Fruit fly (Drosophila melanogaster) whole organism, embryonic: ENCODE data around the gene Pstk.

Experiments used
- Atf6 ChIP-seq: fragments of 200-800 bp; sonication (Bioruptor generic); IDR thresholded peaks from 2 replicates; pipeline ENCODE4 v1.3.6; 2022; ENCODE audit warnings: missing biosample characterization, missing genetic modification characterization
- Awh ChIP-seq: fragments of 200-800 bp; sonication (Bioruptor generic); IDR thresholded peaks from 2 replicates; pipeline ENCODE4, ENCODE4 v1.3.6; 2022; ENCODE audit warnings: missing biosample characterization, missing genetic modification characterization
- Bdp1 ChIP-seq: fragments of 200-800 bp; sonication (Bioruptor generic); optimal IDR thresholded peaks from 3 replicates; lab custom pipeline; 2016; ENCODE audit warnings: missing biosample characterization, missing genetic modification characterization
- BtbVII ChIP-seq: fragments of 200-800 bp; sonication (Bioruptor generic); optimal IDR thresholded peaks from 3 replicates; lab custom pipeline; 2017; ENCODE audit warnings: missing biosample characterization, mild to moderate bottlenecking, missing genetic modification characterization
- CG1024 ChIP-seq: fragments of 200-800 bp; sonication (Bioruptor generic); IDR thresholded peaks from 2 replicates; pipeline ENCODE4 v1.3.6; 2022; ENCODE audit warnings: missing biosample characterization, missing genetic modification characterization
- CG10431 ChIP-seq: fragments of 200-800 bp; sonication (Bioruptor generic); optimal IDR thresholded peaks from 3 replicates; lab custom pipeline; 2018; ENCODE audit warnings: missing biosample characterization, mild to moderate bottlenecking, missing genetic modification characterization
- CG11695 ChIP-seq: fragments of 200-800 bp; sonication (Bioruptor generic); IDR thresholded peaks from 3 replicates; pipeline ENCODE4 v1.3.6; 2022; ENCODE audit warnings: missing biosample characterization, missing genetic modification characterization
- CG11696 ChIP-seq: fragments of 200-800 bp; sonication (Bioruptor generic); IDR thresholded peaks from 2 replicates; pipeline ENCODE4 v1.3.6; 2022; ENCODE audit warnings: missing biosample characterization, missing genetic modification characterization
- CG12659 ChIP-seq: fragments of 200-800 bp; sonication (Bioruptor generic); optimal IDR thresholded peaks from 3 replicates; lab custom pipeline; 2017; ENCODE audit warnings: mild to moderate bottlenecking, missing biosample characterization, missing genetic modification reagents, missing genetic modification characterization
- CG14860 ChIP-seq: fragments of 200-800 bp; sonication (Bioruptor generic); IDR thresholded peaks from 3 replicates; pipeline ENCODE4 v1.3.6; 2022; ENCODE audit warnings: missing biosample characterization, missing genetic modification characterization; ENCODE audit not compliant: partially characterized antibody
- CG1603 ChIP-seq: fragments of 200-800 bp; sonication (Bioruptor generic); optimal IDR thresholded peaks from 2 replicates; lab custom pipeline; 2019; ENCODE audit warnings: missing biosample characterization, mild to moderate bottlenecking, missing genetic modification characterization, moderate library complexity
- CG16813 ChIP-seq: fragments of 200-800 bp; sonication (Bioruptor generic); IDR thresholded peaks from 3 replicates; pipeline ENCODE4 v1.3.6; 2022; ENCODE audit warnings: missing biosample characterization, missing genetic modification characterization; ENCODE audit not compliant: partially characterized antibody
- CG17186 ChIP-seq: fragments of 200-800 bp; sonication (Bioruptor generic); optimal IDR thresholded peaks from 3 replicates; lab custom pipeline; 2017; ENCODE audit warnings: missing biosample characterization, missing genetic modification reagents, missing genetic modification characterization
- CG17829 ChIP-seq: fragments of 200-800 bp; optimal IDR thresholded peaks from 2 replicates; lab custom pipeline; 2019; ENCODE audit warnings: missing biosample characterization, mild to moderate bottlenecking, missing genetic modification characterization, moderate library complexity
- CG18262 ChIP-seq: fragments of 200-800 bp; optimal IDR thresholded peaks from 3 replicates; lab custom pipeline; 2019; ENCODE audit warnings: missing biosample characterization, mild to moderate bottlenecking, missing genetic modification characterization, moderate library complexity
- CG31365 ChIP-seq: fragments of 200-800 bp; sonication (Bioruptor generic); optimal IDR thresholded peaks from 2 replicates; lab custom pipeline; 2018; ENCODE audit warnings: missing biosample characterization, mild to moderate bottlenecking, missing genetic modification characterization
- CG4404 ChIP-seq: fragments of 200-800 bp; sonication (Bioruptor generic); IDR thresholded peaks from 2 replicates; pipeline ENCODE4 v1.3.6; 2022; ENCODE audit warnings: missing biosample characterization, missing genetic modification characterization
- CG6254 ChIP-seq: fragments of 200-800 bp; sonication (Bioruptor generic); optimal IDR thresholded peaks from 3 replicates; lab custom pipeline; 2017; ENCODE audit warnings: mild to moderate bottlenecking, missing biosample characterization, missing genetic modification reagents, missing genetic modification characterization
- CG7987 ChIP-seq: fragments of 200-800 bp; sonication (Bioruptor generic); optimal IDR thresholded peaks from 2 replicates; lab custom pipeline; 2018; ENCODE audit warnings: missing biosample characterization, mild to moderate bottlenecking, missing genetic modification characterization, moderate library complexity
- CG8089 ChIP-seq: fragments of 200-800 bp; sonication (Bioruptor generic); optimal IDR thresholded peaks from 3 replicates; lab custom pipeline; 2016; ENCODE audit warnings: missing biosample characterization, missing genetic modification characterization
- CG9932 ChIP-seq: fragments of 200-800 bp; sonication (Bioruptor generic); IDR thresholded peaks from 2 replicates; pipeline ENCODE4 v1.3.6; 2022; ENCODE audit warnings: missing biosample characterization, missing genetic modification characterization
- Dll ChIP-seq: fragments of 200-800 bp; sonication (Bioruptor generic); IDR thresholded peaks from 4 replicates; pipeline ENCODE4 v1.3.6; 2022; ENCODE audit warnings: missing biosample characterization, missing genetic modification characterization; ENCODE audit not compliant: partially characterized antibody
- Dref ChIP-seq: fragments of 200-800 bp; sonication (Bioruptor generic); IDR thresholded peaks from 2 replicates; pipeline ENCODE4 v1.3.6; 2022; ENCODE audit warnings: missing biosample characterization, missing genetic modification characterization
- Drgx ChIP-seq: fragments of 200-800 bp; sonication (Bioruptor generic); IDR thresholded peaks from 2 replicates; pipeline ENCODE4 v1.3.6; 2022; ENCODE audit warnings: missing biosample characterization, missing genetic modification characterization
- Eip74EF ChIP-seq, 2 experiments: fragments of 200-800 bp in 1 of 2; fragments of >200 bp in 1 of 2; sonication (Bioruptor generic) in 1 of 2; optimal IDR thresholded peaks; 2 replicates each; lab custom pipeline; 2017 to 2019; ENCODE audit warnings: missing biosample characterization in 2 of 2, missing genetic modification characterization in 2 of 2, mild to moderate bottlenecking in 1 of 2, moderate library complexity in 1 of 2
- Hr39 ChIP-seq: fragments of >200 bp; optimal IDR thresholded peaks from 2 replicates; lab custom pipeline; 2017
- Kr ChIP-seq: fragments of 200-800 bp; sonication (Bioruptor generic); optimal IDR thresholded peaks from 2 replicates; lab custom pipeline; 2017; ENCODE audit warnings: missing biosample characterization, mild to moderate bottlenecking, missing genetic modification characterization
- MBD-R2 ChIP-seq: fragments of 200-800 bp; sonication (Bioruptor generic); IDR thresholded peaks from 2 replicates; pipeline ENCODE4 v1.3.6; 2022; ENCODE audit warnings: missing biosample characterization, missing genetic modification characterization
- Pdp1 ChIP-seq, 2 experiments: fragments of 200-800 bp; sonication (Bioruptor generic); optimal IDR thresholded peaks; 3 replicates each; lab custom pipeline; 2016; ENCODE audit warnings: missing biosample characterization in 2 of 2, missing genetic modification characterization in 2 of 2, mild to moderate bottlenecking in 1 of 2, moderate library complexity in 1 of 2
- Sry-β ChIP-seq: fragments of 200-800 bp; sonication (Bioruptor generic); optimal IDR thresholded peaks from 2 replicates; lab custom pipeline; 2018; ENCODE audit warnings: missing biosample characterization, mild to moderate bottlenecking, missing genetic modification characterization, moderate library complexity
- YL-1 ChIP-seq: fragments of 200-800 bp; sonication (Bioruptor generic); optimal IDR thresholded peaks from 3 replicates; lab custom pipeline; 2017; ENCODE audit warnings: missing biosample characterization, mild to moderate bottlenecking, missing genetic modification characterization
- chif ChIP-seq, 2 experiments: fragments of 200-800 bp; sonication (Bioruptor generic); optimal IDR thresholded peaks; 3 replicates each; lab custom pipeline; 2016; ENCODE audit warnings: missing biosample characterization in 2 of 2, missing genetic modification characterization in 2 of 2
- cwo ChIP-seq: fragments of 200-800 bp; sonication (Bioruptor generic); optimal IDR thresholded peaks from 3 replicates; lab custom pipeline; 2017; ENCODE audit warnings: missing biosample characterization, missing genetic modification characterization, mild to moderate bottlenecking, moderate library complexity, missing genetic modification reagents
- dan ChIP-seq: fragments of 200-800 bp; sonication (Bioruptor generic); IDR thresholded peaks from 2 replicates; pipeline ENCODE4 v1.3.6; 2022; ENCODE audit warnings: missing biosample characterization, missing genetic modification characterization
- dm ChIP-seq: fragments of 200-800 bp; sonication (Bioruptor generic); optimal IDR thresholded peaks from 3 replicates; lab custom pipeline; 2016; ENCODE audit warnings: missing biosample characterization, missing genetic modification characterization
- emc ChIP-seq: fragments of 200-800 bp; sonication (Bioruptor generic); optimal IDR thresholded peaks from 2 replicates; lab custom pipeline; 2016; ENCODE audit warnings: missing biosample characterization, missing genetic modification characterization
- exex ChIP-seq: fragments of 200-800 bp; sonication (Bioruptor generic); optimal IDR thresholded peaks from 4 replicates; lab custom pipeline; 2018; ENCODE audit warnings: missing biosample characterization, mild to moderate bottlenecking, missing genetic modification characterization, moderate library complexity
- fru ChIP-seq: fragments of >200 bp; optimal IDR thresholded peaks from 2 replicates; lab custom pipeline; 2017
- hth ChIP-seq: fragments of >200 bp; optimal IDR thresholded peaks from 2 replicates; lab custom pipeline; 2017; ENCODE audit warnings: inconsistent platforms
- ind ChIP-seq: fragments of 200-800 bp; sonication (Bioruptor generic); optimal IDR thresholded peaks from 3 replicates; lab custom pipeline; 2016; ENCODE audit warnings: missing biosample characterization, missing genetic modification characterization
- oc ChIP-seq: fragments of 200-800 bp; sonication (Bioruptor generic); optimal IDR thresholded peaks from 2 replicates; lab custom pipeline; 2018; ENCODE audit warnings: missing biosample characterization, mild to moderate bottlenecking, missing genetic modification characterization, moderate library complexity
- pzg ChIP-seq: fragments of 200-800 bp; sonication (Bioruptor generic); optimal IDR thresholded peaks from 3 replicates; lab custom pipeline; 2018; ENCODE audit warnings: missing biosample characterization, mild to moderate bottlenecking, missing genetic modification characterization, moderate library complexity
- sisA ChIP-seq: fragments of 200-800 bp; sonication (Bioruptor generic); IDR thresholded peaks from 2 replicates; pipeline ENCODE4 v1.3.6; 2022; ENCODE audit warnings: missing biosample characterization, missing genetic modification characterization
- sna ChIP-seq: fragments of 200-800 bp; sonication (Bioruptor generic); IDR thresholded peaks from 2 replicates; pipeline ENCODE4 v1.3.6; 2022; ENCODE audit warnings: missing biosample characterization, missing genetic modification characterization; ENCODE audit not compliant: partially characterized antibody
- tna ChIP-seq: fragments of 200-800 bp; sonication (Bioruptor generic); IDR thresholded peaks from 2 replicates; pipeline ENCODE4 v1.3.6; 2022; ENCODE audit warnings: missing biosample characterization, missing genetic modification characterization; ENCODE audit not compliant: partially characterized antibody
- trh ChIP-seq: fragments of 200-800 bp; sonication (Bioruptor generic); optimal IDR thresholded peaks from 2 replicates; lab custom pipeline; 2016; ENCODE audit warnings: missing biosample characterization, missing genetic modification characterization
- vfl ChIP-seq: fragments of 200-800 bp; sonication (Bioruptor generic); optimal IDR thresholded peaks from 2 replicates; lab custom pipeline; 2016; ENCODE audit warnings: missing biosample characterization, missing genetic modification characterization
- zen ChIP-seq: fragments of 200-800 bp; sonication (Bioruptor generic); optimal IDR thresholded peaks from 3 replicates; lab custom pipeline; 2018; ENCODE audit warnings: missing biosample characterization, mild to moderate bottlenecking, missing genetic modification characterization, moderate library complexity

Gene Pstk

DNA sequence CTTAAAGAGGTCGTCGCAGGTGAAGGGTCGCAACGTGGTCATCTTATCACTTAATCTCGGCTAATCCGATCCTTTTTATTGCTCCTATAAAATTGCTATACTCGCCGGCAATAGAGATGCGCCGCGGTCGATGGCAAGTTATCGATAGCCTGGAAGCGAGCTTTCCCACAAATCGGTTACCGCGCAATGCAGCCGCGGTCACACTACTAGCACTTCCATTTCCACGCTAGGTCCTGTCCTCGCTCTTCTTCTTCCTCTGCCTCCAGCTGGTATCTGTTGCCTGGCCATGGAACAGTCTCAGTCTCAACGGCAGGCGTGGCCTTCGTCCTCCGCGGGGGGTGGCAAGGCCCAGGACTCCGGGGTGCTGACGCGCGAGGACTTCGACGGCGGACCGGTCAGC, 4.6 kb upstream of the Pstk start, which contains the start of the genes Naa20A and MKP-4 (continued):
- TF ChIP-seq cwo (GFP tag; lab: Kevin White, UChicago) (no peak), CG12659 (GFP tag; lab: Kevin White, UChicago) (peak; percentile 36), sna (GFP tag; lab: Robert Waterston, UW) (peak; percentile 71; the same call in 1 of the 2 replicates), Bdp1 (GFP tag; lab: Kevin White, UChicago) (no peak), sisA (GFP tag; lab: Robert Waterston, UW) (no peak), CG14860 (GFP tag; lab: Robert Waterston, UW) (peak; percentile 59; the same call in 2 of the 3 replicates), Atf6 (GFP tag; lab: Robert Waterston, UW) (no peak), Sry-β (no peak), Awh (GFP tag; lab: Robert Waterston, UW) (no peak), Dll (peak; percentile 73), Drgx (GFP tag; lab: Robert Waterston, UW) (no peak), ind (GFP tag; lab: Kevin White, UChicago) (no peak), CG11695 (GFP tag; lab: Robert Waterston, UW) (no peak), exex (tag; lab: Kevin White, UChicago) (no peak), BtbVII (GFP tag; lab: Kevin White, UChicago) (no peak), oc (tag; lab: Kevin White, UChicago) (no peak), CG18262 (no peak), Pdp1 (GFP tag; optimal IDR thresholded peaks at IDR 0.05; lab: Kevin White, UChicago) (no peak), trh (GFP tag; lab: Kevin White, UChicago) (no peak), vfl (GFP tag; lab: Kevin White, UChicago) (no peak), CG31365 (tag; lab: Kevin White, UChicago) (no peak)
- TF ChIP-seq, all 482 proteins: peak for 70

- TF ChIP-seq CG11696 (GFP tag; lab: Robert Waterston, UW) = no peak
- TF ChIP-seq Kr (GFP tag; lab: Kevin White, UChicago) = no peak
- no peak for TF ChIP-seq hth (lab: Kevin White, UChicago)
- no peak for TF ChIP-seq CG1603
- TF ChIP-seq CG11695 (GFP tag; lab: Robert Waterston, UW) = no peak
- no peak for TF ChIP-seq CG1024
- no peak for TF ChIP-seq chif (GFP tag; optimal IDR thresholded peaks at IDR 0.05; lab: Kevin White, UChicago)
- no peak for TF ChIP-seq CG4404 (GFP tag; lab: Robert Waterston, UW)
- TF ChIP-seq trh (GFP tag; lab: Kevin White, UChicago) = no peak
- TF ChIP-seq emc (GFP tag; lab: Kevin White, UChicago) = no peak
- no peak for TF ChIP-seq CG17829 (tag; lab: Kevin White, UChicago)
- no peak for TF ChIP-seq CG9932 (GFP tag; lab: Robert Waterston, UW)
- no peak for TF ChIP-seq CG17186
- no peak for TF ChIP-seq Eip74EF (GFP tag; optimal IDR thresholded peaks at IDR 0.05; lab: Kevin White, UChicago)
- no peak for TF ChIP-seq fru
These were observed 2.8 kb upstream of the Pstk start, which contains the start of gene CG14221 for dm6 chrX:19621145-19621544. CG14221 (minus strand) TSS chrX:19621245.

DNA sequence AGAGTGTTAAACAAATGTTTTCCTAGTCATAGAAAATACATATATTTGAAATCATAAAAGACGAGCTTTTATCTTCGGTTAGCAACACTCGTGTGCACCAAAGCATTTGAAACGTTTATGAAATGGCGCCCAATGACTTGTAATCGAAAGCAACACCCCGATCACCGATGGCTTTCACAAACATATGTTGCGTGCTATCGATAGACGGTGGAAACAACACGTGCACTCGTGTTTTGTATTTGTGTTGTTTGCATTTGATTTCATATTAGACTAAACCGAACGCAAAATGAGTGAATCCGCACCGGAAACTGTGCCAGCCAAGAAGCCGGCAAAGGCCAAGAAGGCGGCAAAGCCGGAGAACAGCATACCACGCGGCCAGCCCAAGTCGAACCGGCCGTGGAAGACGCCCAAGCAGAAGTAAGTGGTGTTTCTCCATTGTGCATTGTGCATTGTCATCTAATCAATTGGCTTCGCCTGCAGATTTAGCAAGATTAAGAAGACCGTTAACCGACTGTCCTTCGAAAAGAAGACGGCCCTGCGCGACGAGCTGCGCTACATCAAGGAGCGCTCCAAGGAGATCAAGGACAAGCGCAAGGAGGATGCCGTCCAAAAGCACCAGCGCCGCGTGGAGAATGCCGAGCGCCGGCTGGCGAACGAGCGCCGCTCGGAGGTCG, 2.2 kb downstream of the Pstk start, which contains the start of gene CG14210:
CG14210 (plus strand) TSS at position 207 of the 674 bp plus-strand sequence.
- TF ChIP-seq dm (peak; percentile 90), CG16813 (GFP tag; lab: Robert Waterston, UW) (peak; percentile 62), MBD-R2 (GFP tag; lab: Robert Waterston, UW) (peak; percentile 70), tna (peak; percentile 83), CG10431 (no peak), CG7987 (peak; percentile 2), pzg (GFP tag; lab: Kevin White, UChicago) (peak; percentile 57), zen (no peak), CG8089 (GFP tag; lab: Kevin White, UChicago) (no peak), dan (GFP tag; lab: Robert Waterston, UW) (no peak), Hr39 (lab: Kevin White, UChicago) (no peak), Dref (peak; percentile 84), Pdp1 (GFP tag; optimal IDR thresholded peaks at IDR 0.05; lab: Kevin White, UChicago) (no peak), CG6254 (no peak), YL-1 (peak; percentile 52)
